Worm (Caenorhabditis elegans) whole organism, mixed stage, embryonic: ENCODE data around the gene Y59C2A.3.

ENCODE experiments used
- cnd-1 ChIP-seq: fragments of 200-800 bp; sonication (Bioruptor generic); optimal IDR thresholded peaks from 2 replicates; lab custom pipeline; 2018; ENCODE audit warnings: mild to moderate bottlenecking, missing genetic modification characterization, missing compliant biosample characterization
- mab-5 ChIP-seq: fragments of 150-350 bp; optimal IDR thresholded peaks from 2 replicates; lab custom pipeline; 2014; ENCODE audit warnings: missing biosample characterization, missing genetic modification characterization
- nhr-12 ChIP-seq: fragments of 150-350 bp; optimal IDR thresholded peaks from 2 replicates; lab custom pipeline; 2014; ENCODE audit warnings: missing biosample characterization, missing genetic modification characterization

DNA sequence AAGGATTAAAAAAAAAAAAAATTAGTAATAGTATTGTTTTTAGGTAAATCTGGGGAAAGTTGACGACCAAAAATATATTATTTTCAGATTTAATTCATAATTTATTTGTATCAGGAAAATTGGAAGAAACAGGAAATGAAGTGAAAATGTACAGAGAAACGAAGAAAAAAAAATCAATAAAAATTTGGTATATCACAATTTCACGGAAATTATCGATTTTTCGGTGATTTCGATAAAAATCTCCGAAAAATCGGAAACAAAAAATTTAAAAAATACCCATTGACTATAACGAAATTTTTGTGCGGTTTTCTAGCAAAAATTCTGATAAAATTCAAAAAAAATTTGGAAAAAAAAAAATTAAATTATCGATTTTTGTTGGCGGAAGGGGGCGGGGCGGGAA, 27.5 kb downstream of the Y59C2A.3 start:
- TF ChIP-seq cnd-1, result no peak
- TF ChIP-seq nhr-12 (tag; lab: Kevin White, UChicago), result no peak
- TF ChIP-seq mab-5, result no peak
